Worm (Caenorhabditis elegans): ENCODE data around the gene H13N06.7.

DNA sequence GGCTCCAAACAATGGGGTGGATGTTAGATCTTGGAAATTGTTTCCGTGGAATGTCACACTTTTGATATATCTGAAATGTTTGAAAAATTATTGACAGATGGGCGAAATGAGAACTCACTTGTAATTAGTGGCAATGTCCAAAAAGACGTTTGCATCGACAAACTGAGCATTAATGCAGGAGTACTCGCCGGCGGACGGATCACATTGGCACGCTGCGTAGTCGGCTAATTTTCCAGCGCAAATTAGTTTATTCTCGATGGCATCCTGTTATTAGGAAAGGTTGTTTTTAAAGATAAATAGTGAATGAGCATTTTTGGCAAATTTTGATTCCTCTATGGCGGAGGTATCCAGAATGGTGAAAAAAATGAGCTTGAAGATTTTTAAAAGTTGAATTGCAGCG, 47.8 kb downstream of the H13N06.7 start:
- TF ChIP-seq W03F9.2 (tag; optimal IDR thresholded peaks at IDR 0.05) (no peak), him-1 (tag; optimal IDR thresholded peaks at IDR 0.05) (no peak), dao-5 (tag; optimal IDR thresholded peaks at IDR 0.05) (no peak)

All from whole organism, L4/young adult.